Worm (Caenorhabditis elegans) whole organism, mixed stage, embryonic: ENCODE data around the gene npr-36.

ENCODE experiments used
- M03D4.4 ChIP-seq: sonication (generic microtip); optimal IDR thresholded peaks from 2 replicates; lab custom pipeline; 2017; ENCODE audit warnings: mild to moderate bottlenecking, missing genetic modification characterization, missing compliant biosample characterization
- ces-1 ChIP-seq: fragments of 150-350 bp; optimal IDR thresholded peaks from 2 replicates; lab custom pipeline; 2014; ENCODE audit warnings: missing biosample characterization, missing genetic modification reagents, missing genetic modification characterization
- elt-1 ChIP-seq: sonication (generic microtip); optimal IDR thresholded peaks from 2 replicates; lab custom pipeline; 2017; ENCODE audit warnings: missing genetic modification characterization, mild to moderate bottlenecking, missing compliant biosample characterization, antibody characterized with exemption, moderate library complexity, borderline replicate concordance; ENCODE audit not compliant: insufficient read depth
- elt-3 ChIP-seq: fragments of 150-350 bp; optimal IDR thresholded peaks from 2 replicates; lab custom pipeline; 2014; ENCODE audit warnings: missing biosample characterization, missing genetic modification characterization
- lin-13 ChIP-seq: fragments of 150-350 bp; optimal IDR thresholded peaks from 2 replicates; lab custom pipeline; 2014; ENCODE audit warnings: missing biosample characterization, missing genetic modification characterization
- lin-32 ChIP-seq: fragments of 200-800 bp; sonication (Bioruptor generic); optimal IDR thresholded peaks from 2 replicates; lab custom pipeline; 2018; ENCODE audit warnings: mild to moderate bottlenecking, missing genetic modification characterization, missing compliant biosample characterization
- mep-1 ChIP-seq: fragments of 150-350 bp; optimal IDR thresholded peaks from 2 replicates; lab custom pipeline; 2017; ENCODE audit warnings: missing biosample characterization, missing genetic modification reagents, missing genetic modification characterization, inconsistent platforms
- mls-2 ChIP-seq: sonication (generic microtip); optimal IDR thresholded peaks from 2 replicates; lab custom pipeline; 2016; ENCODE audit warnings: mild to moderate bottlenecking, missing genetic modification characterization, moderate library complexity, missing compliant biosample characterization
- nhr-12 ChIP-seq: fragments of 150-350 bp; optimal IDR thresholded peaks from 2 replicates; lab custom pipeline; 2014; ENCODE audit warnings: missing biosample characterization, missing genetic modification characterization
- sptf-1 ChIP-seq: sonication (generic microtip); optimal IDR thresholded peaks from 2 replicates; lab custom pipeline; 2017; ENCODE audit warnings: mild to moderate bottlenecking, missing genetic modification characterization, moderate library complexity, missing compliant biosample characterization
- unc-62 ChIP-seq: fragments of 150-350 bp; optimal IDR thresholded peaks from 2 replicates; lab custom pipeline; 2014; ENCODE audit warnings: missing biosample characterization, missing genetic modification reagents, missing genetic modification characterization

- TF ChIP-seq lin-13, result no peak
- TF ChIP-seq mls-2, result no peak
- TF ChIP-seq unc-62, result no peak
- no peak for TF ChIP-seq M03D4.4 (tag; lab: Kevin White, UChicago)
- no peak for TF ChIP-seq nhr-12 (tag; lab: Kevin White, UChicago)
- no peak for TF ChIP-seq mep-1 (tag; lab: Kevin White, UChicago)
- TF ChIP-seq elt-3 (tag; lab: Kevin White, UChicago), result no peak
- TF ChIP-seq sptf-1, result no peak
- TF ChIP-seq ces-1, result no peak
- no peak for TF ChIP-seq lin-32 (GFP tag; lab: Kevin White, UChicago)
- no peak for TF ChIP-seq elt-1 (tag; lab: Kevin White, UChicago)
Measured at ce11 chrX:17401264-17401663, 41.7 kb downstream of the npr-36 start, which contains the start of gene F11C7.6.
